Worm (Caenorhabditis elegans) whole organism, young adult: ENCODE data around the gene frpr-9.

ENCODE experiments used
- B0336.3 ChIP-seq: fragments of 200-800 bp; sonication (Bioruptor generic); IDR thresholded peaks from 2 replicates; pipeline ENCODE4 v1.3.6; 2022; ENCODE audit warnings: missing genetic modification characterization, missing compliant biosample characterization
- F23B12.7 ChIP-seq: sonication (generic microtip); optimal IDR thresholded peaks from 2 replicates; lab custom pipeline; 2017; ENCODE audit warnings: missing genetic modification characterization, mild to moderate bottlenecking, missing compliant biosample characterization, antibody characterized with exemption, moderate library complexity; ENCODE audit not compliant: insufficient read depth
- F52B5.7 ChIP-seq: sonication (generic microtip); optimal IDR thresholded peaks from 2 replicates; lab custom pipeline; 2016; ENCODE audit warnings: mild to moderate bottlenecking, missing genetic modification characterization, missing compliant biosample characterization
- efl-1 ChIP-seq: fragments of 150-350 bp; optimal IDR thresholded peaks from 2 replicates; lab custom pipeline; 2014; ENCODE audit warnings: missing biosample characterization, missing genetic modification reagents, missing genetic modification characterization
- ets-4 ChIP-seq: fragments of 200-800 bp; sonication (Bioruptor generic); optimal IDR thresholded peaks from 2 replicates; lab custom pipeline; 2018; ENCODE audit warnings: mild to moderate bottlenecking, missing genetic modification characterization, missing compliant biosample characterization
- hmg-1.2 ChIP-seq: fragments of 200-800 bp; sonication (Bioruptor generic); IDR thresholded peaks from 2 replicates; pipeline ENCODE4 v1.3.6; 2022; ENCODE audit warnings: missing genetic modification reagents, missing genetic modification characterization, missing compliant biosample characterization
- lir-1 ChIP-seq: fragments of 200-800 bp; sonication (Bioruptor generic); conservative IDR thresholded peaks from 2 replicates; pipeline ENCODE4 v1.3.6; 2022; ENCODE audit warnings: missing genetic modification reagents, missing genetic modification characterization, missing compliant biosample characterization
- snpc-4 ChIP-seq, 5 experiments: fragments of 150-350 bp in 1 of 5; sonication (generic microtip) in 4 of 5; optimal IDR thresholded peaks; 2 replicates each; lab custom pipeline; 2014 to 2018; ENCODE audit warnings: missing genetic modification characterization in 5 of 5, missing biosample characterization in 3 of 5, antibody characterized with exemption in 2 of 5, mild to moderate bottlenecking in 2 of 5, missing compliant biosample characterization in 2 of 5, missing genotype in 2 of 5, moderate library complexity in 2 of 5, missing genetic modification reagents in 1 of 5
- tbp1 ChIP-seq: fragments of 200-800 bp; sonication (Bioruptor generic); optimal IDR thresholded peaks from 2 replicates; lab custom pipeline; 2018; ENCODE audit warnings: mild to moderate bottlenecking, missing genetic modification characterization, missing compliant biosample characterization

- TF ChIP-seq F23B12.7 (tag; lab: Kevin White, UChicago) (no peak), efl-1 (GFP tag; lab: Kevin White, UChicago) (no peak), B0336.3 (GFP tag; lab: Robert Waterston, UW) (no peak), snpc-4 (GFP tag; optimal IDR thresholded peaks at IDR 0.05; lab: Kevin White, UChicago) (no peak), snpc-4 (tag; optimal IDR thresholded peaks at IDR 0.05; lab: Kevin White, UChicago) (no peak), ets-4 (GFP tag; lab: Kevin White, UChicago) (no peak), lir-1 (no peak), hmg-1.2 (GFP tag; lab: Robert Waterston, UW) (no peak), tbp1 (no peak), F52B5.7 (tag; lab: Kevin White, UChicago) (no peak)
Observed at ce11 chrV:11013179-11013578, 21.3 kb downstream of the frpr-9 start.
